Fruit fly (Drosophila melanogaster): ENCODE measurements around the gene Klp3A.

Klp3A gene

dm6 chrX:2619651-2620050, 15.8 kb upstream of the Klp3A start, which contains the start of the genes Tsp3A and Seipin (continued):
- TF ChIP-seq CG7368 (GFP tag; optimal IDR thresholded peaks at IDR 0.05) (no peak), Hr4 (GFP tag; optimal IDR thresholded peaks at IDR 0.05) (no peak), esn (GFP tag; optimal IDR thresholded peaks at IDR 0.05) (peak; percentile 85), spab (GFP tag; optimal IDR thresholded peaks at IDR 0.05) (peak; percentile 76), Hr38 (GFP tag; optimal IDR thresholded peaks at IDR 0.05) (no peak), CG32006 (GFP tag; optimal IDR thresholded peaks at IDR 0.05) (peak; percentile 79), Eip75B (GFP tag; optimal IDR thresholded peaks at IDR 0.05) (peak; percentile 82), Smox (GFP tag; optimal IDR thresholded peaks at IDR 0.05) (peak; percentile 82), CG11294 (GFP tag; IDR thresholded peaks at IDR 0.05) (peak; percentile 81), CG8119 (GFP tag; IDR thresholded peaks at IDR 0.05) (peak; percentile 75; the same call in 2 of the 3 replicates), CG31627 (GFP tag; optimal IDR thresholded peaks at IDR 0.05) (peak; percentile 78), CG3032 (tag; optimal IDR thresholded peaks at IDR 0.05) (peak; percentile 68), CG10631 (GFP tag; optimal IDR thresholded peaks at IDR 0.05) (no peak), OdsH (GFP tag; optimal IDR thresholded peaks at IDR 0.05) (peak; percentile 75), CG1621 (tag; optimal IDR thresholded peaks at IDR 0.05) (peak; percentile 82), CG6808 (GFP tag; optimal IDR thresholded peaks at IDR 0.05) (peak; percentile 82), CG34406 (GFP tag; optimal IDR thresholded peaks at IDR 0.05) (peak; percentile 73)

- TF ChIP-seq ss (GFP tag; optimal IDR thresholded peaks at IDR 0.05), result no peak
These were observed 13.6 kb upstream of the Klp3A start for dm6 chrX:2617417-2617816.

dm6 chrX:2610236-2610635, 6.4 kb upstream of the Klp3A start, which contains the start of gene eIF3g1:
Gene eIF3g1 (minus strand): TSS chrX:2610336.
- peak; percentile 12 for TF ChIP-seq CG6854 (GFP tag; optimal IDR thresholded peaks at IDR 0.05)

- TF ChIP-seq lz (GFP tag; optimal IDR thresholded peaks at IDR 0.05) (peak; percentile 89), CG3032 (tag; optimal IDR thresholded peaks at IDR 0.05) (peak; percentile 62), Blimp-1 (GFP tag; optimal IDR thresholded peaks at IDR 0.05) (no peak), net (GFP tag; optimal IDR thresholded peaks at IDR 0.05) (peak; percentile 86), Ets96B (tag; optimal IDR thresholded peaks at IDR 0.05) (peak; percentile 74), fd85E (GFP tag; optimal IDR thresholded peaks at IDR 0.05) (no peak), eg (GFP tag; IDR thresholded peaks at IDR 0.05) (peak; percentile 91), fkh (GFP tag; optimal IDR thresholded peaks at IDR 0.05) (no peak), CG1621 (tag; optimal IDR thresholded peaks at IDR 0.05) (peak; percentile 57), CG6854 (GFP tag; optimal IDR thresholded peaks at IDR 0.05) (peak; percentile 2), CG31627 (GFP tag; optimal IDR thresholded peaks at IDR 0.05) (peak; percentile 90), OdsH (GFP tag; optimal IDR thresholded peaks at IDR 0.05) (peak; percentile 85), Lpt (GFP tag; optimal IDR thresholded peaks at IDR 0.05) (peak; percentile 72), Hr38 (GFP tag; optimal IDR thresholded peaks at IDR 0.05) (peak; percentile 16), CG11902 (GFP tag; optimal IDR thresholded peaks at IDR 0.05) (peak; percentile 70), CG16779 (tag; optimal IDR thresholded peaks at IDR 0.05) (no peak), CG10631 (GFP tag; optimal IDR thresholded peaks at IDR 0.05) (peak; percentile 84), CG8319 (GFP tag; optimal IDR thresholded peaks at IDR 0.05) (no peak), salr (GFP tag; optimal IDR thresholded peaks at IDR 0.05) (no peak), cyc (GFP tag; optimal IDR thresholded peaks at IDR 0.05) (peak; percentile 86), CG32006 (GFP tag; optimal IDR thresholded peaks at IDR 0.05) (peak; percentile 77), CG3919 (GFP tag; optimal IDR thresholded peaks at IDR 0.05) (no peak), svp (GFP tag) (peak; percentile 95), Eip93F (GFP tag; optimal IDR thresholded peaks at IDR 0.05) (no peak), CG4318 (GFP tag; optimal IDR thresholded peaks at IDR 0.05) (no peak), CG10669 (GFP tag; optimal IDR thresholded peaks at IDR 0.05) (peak; percentile 76), Sox102F (GFP tag; optimal IDR thresholded peaks at IDR 0.05) (peak; percentile 87), Smox (GFP tag; optimal IDR thresholded peaks at IDR 0.05) (no peak), Met (GFP tag; optimal IDR thresholded peaks at IDR 0.05) (no peak), CG8119 (GFP tag; IDR thresholded peaks at IDR 0.05) (peak; percentile 80), Eip78C (GFP tag) (peak; percentile 96), dac (GFP tag; optimal IDR thresholded peaks at IDR 0.05) (peak; percentile 27), CG11762 (GFP tag; optimal IDR thresholded peaks at IDR 0.05; ENCODE audit: insufficient read depth) (peak; percentile 70), CG7368 (GFP tag; optimal IDR thresholded peaks at IDR 0.05) (peak; percentile 80), achi (GFP tag; optimal IDR thresholded peaks at IDR 0.05) (peak; percentile 83)
These were observed 4.8 kb upstream of the Klp3A start, which contains the start of gene Smyd3 for dm6 chrX:2608470-2609157. Gene Smyd3 (minus strand): TSS chrX:2608876.

Data from whole organism, prepupa.